Fruit fly (Drosophila melanogaster) whole organism, embryonic: ENCODE measurements around the gene Sld5.
A peak's percentile ranks its signal among the peaks of the same experiment; 100 is the strongest.

ENCODE experiments used
- Ada2b ChIP-seq: fragments of 200-800 bp; sonication (Bioruptor generic); IDR thresholded peaks from 2 replicates; pipeline ENCODE4 v1.3.6; 2022; ENCODE audit warnings: missing biosample characterization, missing genetic modification characterization
- Atf3 ChIP-seq: fragments of 200-800 bp; sonication (Bioruptor generic); optimal IDR thresholded peaks from 3 replicates; lab custom pipeline; 2016; ENCODE audit warnings: missing biosample characterization, missing genetic modification characterization
- CG1024 ChIP-seq: fragments of 200-800 bp; sonication (Bioruptor generic); IDR thresholded peaks from 2 replicates; pipeline ENCODE4 v1.3.6; 2022; ENCODE audit warnings: missing biosample characterization, missing genetic modification characterization
- CG10543 ChIP-seq: fragments of 200-800 bp; sonication (Bioruptor generic); optimal IDR thresholded peaks from 3 replicates; lab custom pipeline; 2017; ENCODE audit warnings: missing biosample characterization, mild to moderate bottlenecking, missing genetic modification characterization, moderate library complexity
- CG10654 ChIP-seq: fragments of 200-800 bp; sonication (Bioruptor generic); optimal IDR thresholded peaks from 2 replicates; lab custom pipeline; 2016; ENCODE audit warnings: missing biosample characterization, missing genetic modification characterization
- CG12219 ChIP-seq: fragments of 200-800 bp; sonication (Bioruptor generic); optimal IDR thresholded peaks from 3 replicates; lab custom pipeline; 2018; ENCODE audit warnings: missing biosample characterization, mild to moderate bottlenecking, missing genetic modification characterization
- CG12391 ChIP-seq: fragments of 200-800 bp; sonication (Bioruptor generic); optimal IDR thresholded peaks from 3 replicates; lab custom pipeline; 2018; ENCODE audit warnings: missing biosample characterization, mild to moderate bottlenecking, missing genetic modification characterization, moderate library complexity
- CG13287 ChIP-seq: fragments of 200-800 bp; sonication (Bioruptor generic); IDR thresholded peaks from 2 replicates; pipeline ENCODE4 v1.3.6; 2022; ENCODE audit warnings: missing biosample characterization, missing genetic modification characterization; ENCODE audit not compliant: partially characterized antibody
- CG13775 ChIP-seq: fragments of 200-800 bp; sonication (Bioruptor generic); optimal IDR thresholded peaks from 3 replicates; lab custom pipeline; 2017; ENCODE audit warnings: missing biosample characterization, mild to moderate bottlenecking, missing genetic modification characterization
- CG14050 ChIP-seq: fragments of 200-800 bp; sonication (Bioruptor generic); IDR thresholded peaks from 3 replicates; pipeline ENCODE4 v1.3.6; 2022; ENCODE audit warnings: missing biosample characterization, missing genetic modification characterization
- CG14667 ChIP-seq: fragments of 200-800 bp; sonication (Bioruptor generic); IDR thresholded peaks from 2 replicates; pipeline ENCODE4 v1.3.6; 2022; ENCODE audit warnings: missing biosample characterization, missing genetic modification characterization
- CG15011 ChIP-seq: fragments of 200-800 bp; sonication (Bioruptor generic); optimal IDR thresholded peaks from 3 replicates; lab custom pipeline; 2018; ENCODE audit warnings: missing biosample characterization, mild to moderate bottlenecking, missing genetic modification characterization
- CG1603 ChIP-seq: fragments of 200-800 bp; sonication (Bioruptor generic); optimal IDR thresholded peaks from 2 replicates; lab custom pipeline; 2019; ENCODE audit warnings: missing biosample characterization, mild to moderate bottlenecking, missing genetic modification characterization, moderate library complexity
- CG2129 ChIP-seq: fragments of 200-800 bp; sonication (Bioruptor generic); IDR thresholded peaks from 2 replicates; pipeline ENCODE4 v1.3.6; 2022; ENCODE audit warnings: missing biosample characterization, missing genetic modification characterization; ENCODE audit not compliant: partially characterized antibody
- CG2202 ChIP-seq: fragments of 200-800 bp; sonication (Bioruptor generic); optimal IDR thresholded peaks from 2 replicates; lab custom pipeline; 2018; ENCODE audit warnings: missing biosample characterization, mild to moderate bottlenecking, missing genetic modification characterization
- CG32767 ChIP-seq: fragments of 200-800 bp; sonication (Bioruptor generic); IDR thresholded peaks from 2 replicates; pipeline ENCODE4 v1.3.6; 2022; ENCODE audit warnings: missing biosample characterization, missing genetic modification characterization
- CG42726 ChIP-seq: fragments of 200-800 bp; sonication (Bioruptor generic); IDR thresholded peaks from 2 replicates; pipeline ENCODE4 v1.3.6; 2022; ENCODE audit warnings: missing biosample characterization, missing genetic modification characterization; ENCODE audit not compliant: partially characterized antibody
- CG4424 ChIP-seq: fragments of 200-800 bp; sonication (Bioruptor generic); optimal IDR thresholded peaks from 3 replicates; lab custom pipeline; 2016; ENCODE audit warnings: missing biosample characterization, missing genetic modification characterization
- CG7372 ChIP-seq: fragments of 200-800 bp; sonication (Bioruptor generic); IDR thresholded peaks from 2 replicates; pipeline ENCODE4 v1.3.6; 2022; ENCODE audit warnings: missing biosample characterization, missing genetic modification characterization
- CG8388 ChIP-seq: fragments of 200-800 bp; sonication (Bioruptor generic); optimal IDR thresholded peaks from 2 replicates; lab custom pipeline; 2019; ENCODE audit warnings: missing biosample characterization, mild to moderate bottlenecking, missing genetic modification characterization, moderate library complexity
- CG8765 ChIP-seq: fragments of 200-800 bp; sonication (Bioruptor generic); IDR thresholded peaks from 2 replicates; pipeline ENCODE4 v1.3.6; 2022; ENCODE audit warnings: missing biosample characterization, missing genetic modification characterization
- Chrac-16 ChIP-seq: fragments of 200-800 bp; sonication (Bioruptor generic); optimal IDR thresholded peaks from 3 replicates; lab custom pipeline; 2016; ENCODE audit warnings: missing biosample characterization, missing genetic modification characterization
- CoRest ChIP-seq: fragments of 200-800 bp; sonication (Bioruptor generic); optimal IDR thresholded peaks from 3 replicates; lab custom pipeline; 2018; ENCODE audit warnings: missing biosample characterization, mild to moderate bottlenecking, missing genetic modification characterization, moderate library complexity
- CrebB ChIP-seq: fragments of 200-800 bp; sonication (Bioruptor generic); optimal IDR thresholded peaks from 3 replicates; lab custom pipeline; 2018; ENCODE audit warnings: missing biosample characterization, mild to moderate bottlenecking, missing genetic modification characterization
- D19B ChIP-seq: fragments of 200-800 bp; sonication (Bioruptor generic); optimal IDR thresholded peaks from 2 replicates; lab custom pipeline; 2017; ENCODE audit warnings: missing biosample characterization, mild to moderate bottlenecking, missing genetic modification characterization
- Dp ChIP-seq: fragments of 200-800 bp; sonication (Bioruptor generic); optimal IDR thresholded peaks from 2 replicates; lab custom pipeline; 2018; ENCODE audit warnings: missing biosample characterization, mild to moderate bottlenecking, missing genetic modification characterization, moderate library complexity
- Eip74EF ChIP-seq, 2 experiments: fragments of 200-800 bp in 1 of 2; fragments of >200 bp in 1 of 2; sonication (Bioruptor generic) in 1 of 2; optimal IDR thresholded peaks; 2 replicates each; lab custom pipeline; 2017 to 2019; ENCODE audit warnings: missing biosample characterization in 2 of 2, missing genetic modification characterization in 2 of 2, mild to moderate bottlenecking in 1 of 2, moderate library complexity in 1 of 2
- HLH3B ChIP-seq: fragments of 200-800 bp; sonication (Bioruptor generic); IDR thresholded peaks from 2 replicates; pipeline ENCODE4 v1.3.6; 2022; ENCODE audit warnings: missing biosample characterization, missing genetic modification characterization
- Mad ChIP-seq: fragments of 200-800 bp; sonication (Bioruptor generic); optimal IDR thresholded peaks from 2 replicates; lab custom pipeline; 2016; ENCODE audit warnings: missing biosample characterization, missing genetic modification characterization
- Oaz ChIP-seq: fragments of 200-800 bp; sonication (Bioruptor generic); IDR thresholded peaks from 2 replicates; pipeline ENCODE4 v1.3.6; 2022; ENCODE audit warnings: missing biosample characterization, missing genetic modification characterization
- Opbp ChIP-seq: fragments of 200-800 bp; sonication (Bioruptor generic); IDR thresholded peaks from 3 replicates; pipeline ENCODE4 v1.3.6; 2022; ENCODE audit warnings: missing biosample characterization, missing genetic modification characterization; ENCODE audit not compliant: partially characterized antibody
- Side ChIP-seq: fragments of 200-800 bp; sonication (Bioruptor generic); optimal IDR thresholded peaks from 2 replicates; lab custom pipeline; 2016; ENCODE audit warnings: missing biosample characterization, missing genetic modification characterization
- ap ChIP-seq: fragments of 200-800 bp; sonication (Bioruptor generic); IDR thresholded peaks from 2 replicates; pipeline ENCODE4 v1.3.6; 2022; ENCODE audit warnings: missing biosample characterization, missing genetic modification characterization
- ara ChIP-seq: fragments of 200-800 bp; sonication (Bioruptor generic); IDR thresholded peaks from 2 replicates; pipeline ENCODE4 v1.3.6; 2022; ENCODE audit warnings: missing biosample characterization, missing genetic modification characterization
- bcd ChIP-seq: fragments of 200-800 bp; sonication (Bioruptor generic); optimal IDR thresholded peaks from 2 replicates; lab custom pipeline; 2017; ENCODE audit warnings: missing biosample characterization, mild to moderate bottlenecking, missing genetic modification characterization
- bsh ChIP-seq, 2 experiments: fragments of 200-800 bp; sonication (Bioruptor generic); optimal IDR thresholded peaks; 2 replicates each; lab custom pipeline; 2017 to 2018; ENCODE audit warnings: mild to moderate bottlenecking in 2 of 2, missing biosample characterization in 2 of 2, missing genetic modification characterization in 2 of 2, moderate library complexity in 1 of 2
- cato ChIP-seq: fragments of 200-800 bp; sonication (Bioruptor generic); optimal IDR thresholded peaks from 2 replicates; lab custom pipeline; 2016; ENCODE audit warnings: missing biosample characterization, missing genetic modification characterization, borderline replicate concordance
- cg ChIP-seq: fragments of 200-800 bp; sonication (Bioruptor generic); optimal IDR thresholded peaks from 3 replicates; lab custom pipeline; 2019; ENCODE audit warnings: missing biosample characterization, mild to moderate bottlenecking, missing genetic modification characterization, moderate library complexity
- chm ChIP-seq: fragments of 200-800 bp; sonication (Bioruptor generic); IDR thresholded peaks from 2 replicates; pipeline ENCODE4 v1.3.6; 2022; ENCODE audit warnings: missing biosample characterization, missing genetic modification characterization
- corto ChIP-seq: fragments of 200-800 bp; sonication (Bioruptor generic); optimal IDR thresholded peaks from 2 replicates; lab custom pipeline; 2016; ENCODE audit warnings: missing biosample characterization, mild to moderate bottlenecking, missing genetic modification characterization, moderate library complexity
- ems ChIP-seq: fragments of 200-800 bp; sonication (Bioruptor generic); optimal IDR thresholded peaks from 3 replicates; lab custom pipeline; 2016; ENCODE audit warnings: missing biosample characterization, missing genetic modification characterization
- ewg ChIP-seq: fragments of 200-800 bp; sonication (Bioruptor generic); optimal IDR thresholded peaks from 3 replicates; lab custom pipeline; 2017; ENCODE audit warnings: mild to moderate bottlenecking, missing biosample characterization, missing genetic modification reagents, missing genetic modification characterization
- hth ChIP-seq: fragments of >200 bp; optimal IDR thresholded peaks from 2 replicates; lab custom pipeline; 2017; ENCODE audit warnings: inconsistent platforms
- mam ChIP-seq: fragments of 200-800 bp; sonication (Bioruptor generic); optimal IDR thresholded peaks from 3 replicates; lab custom pipeline; 2016; ENCODE audit warnings: missing biosample characterization, missing genetic modification characterization
- mirr ChIP-seq: fragments of 200-800 bp; sonication (Bioruptor generic); optimal IDR thresholded peaks from 3 replicates; lab custom pipeline; 2018; ENCODE audit warnings: missing biosample characterization, mild to moderate bottlenecking, missing genetic modification characterization
- otp ChIP-seq: fragments of 200-800 bp; sonication (Bioruptor generic); IDR thresholded peaks from 3 replicates; pipeline ENCODE4, ENCODE4 v1.3.6; 2022; ENCODE audit warnings: missing biosample characterization, missing genetic modification characterization
- sima ChIP-seq: fragments of 200-800 bp; sonication (Bioruptor generic); optimal IDR thresholded peaks from 2 replicates; lab custom pipeline; 2016; ENCODE audit warnings: missing biosample characterization, missing genetic modification characterization
- slou ChIP-seq: fragments of 200-800 bp; sonication (Bioruptor generic); optimal IDR thresholded peaks from 3 replicates; lab custom pipeline; 2016; ENCODE audit warnings: missing biosample characterization, missing genetic modification characterization
- sna ChIP-seq: fragments of 200-800 bp; sonication (Bioruptor generic); IDR thresholded peaks from 2 replicates; pipeline ENCODE4 v1.3.6; 2022; ENCODE audit warnings: missing biosample characterization, missing genetic modification characterization; ENCODE audit not compliant: partially characterized antibody
- zfh1 ChIP-seq: fragments of 200-800 bp; sonication (Bioruptor generic); IDR thresholded peaks from 3 replicates; pipeline ENCODE4 v1.3.6; 2022; ENCODE audit warnings: missing biosample characterization, missing genetic modification characterization
- zfh2 ChIP-seq: fragments of 200-800 bp; sonication (Bioruptor generic); optimal IDR thresholded peaks from 2 replicates; lab custom pipeline; 2016; ENCODE audit warnings: missing biosample characterization, missing genetic modification characterization

Sld5 gene

dm6 chr3R:26072477-26072876, 16.1 kb upstream of the Sld5 start (continued):
- TF ChIP-seq mirr (no peak), ara (peak; percentile 57; the same call in 1 of the 2 replicates), Ada2b (GFP tag; lab: Robert Waterston, UW) (peak; percentile 26; the same call in 1 of the 2 replicates), Mad (GFP tag; lab: Kevin White, UChicago) (no peak), D19B (GFP tag; lab: Kevin White, UChicago) (no peak), Chrac-16 (GFP tag; lab: Kevin White, UChicago) (no peak), chm (GFP tag; lab: Robert Waterston, UW) (no peak), CG8388 (GFP tag; lab: Kevin White, UChicago) (peak; percentile 18), ems (no peak), sna (GFP tag; lab: Robert Waterston, UW) (no peak), HLH3B (peak; percentile 46; the same call in 1 of the 2 replicates), Dp (GFP tag; lab: Kevin White, UChicago) (no peak), CG1603 (tag; lab: Kevin White, UChicago) (peak; percentile 62), CG8765 (GFP tag; lab: Robert Waterston, UW) (peak; percentile 38; the same call in 1 of the 2 replicates), ap (GFP tag; lab: Robert Waterston, UW) (peak; percentile 34; the same call in 1 of the 2 replicates), CG1024 (GFP tag; lab: Robert Waterston, UW) (no peak), CG12391 (peak; percentile 20), CG7372 (GFP tag; lab: Robert Waterston, UW) (no peak), Atf3 (GFP tag; lab: Kevin White, UChicago) (no peak), CG42726 (GFP tag; lab: Robert Waterston, UW) (no peak), CG32767 (GFP tag; lab: Robert Waterston, UW) (no peak), Side (GFP tag; lab: Kevin White, UChicago) (no peak), CG12219 (GFP tag; lab: Kevin White, UChicago) (no peak), sima (no peak), otp (0 out of 3 replicates have a peak, but pooled peaks have one; percentile 22), Opbp (GFP tag; lab: Robert Waterston, UW) (no peak), slou (GFP tag; lab: Kevin White, UChicago) (no peak), cg (GFP tag; lab: Kevin White, UChicago) (no peak), bcd (GFP tag; lab: Kevin White, UChicago) (no peak), zfh1 (GFP tag; lab: Robert Waterston, UW) (peak; percentile 75), CG10543 (GFP tag; lab: Kevin White, UChicago) (no peak), CG2202 (no peak), CG4424 (GFP tag; lab: Kevin White, UChicago) (peak; percentile 29), mam (GFP tag; lab: Kevin White, UChicago) (no peak), CG13287 (GFP tag; lab: Robert Waterston, UW) (no peak), cato (GFP tag; lab: Kevin White, UChicago) (no peak), Eip74EF (GFP tag; optimal IDR thresholded peaks at IDR 0.05; lab: Kevin White, UChicago) (no peak), ewg (GFP tag; lab: Kevin White, UChicago) (peak; percentile 16), Oaz (GFP tag; lab: Robert Waterston, UW) (no peak), corto (GFP tag; lab: Kevin White, UChicago) (peak; percentile 10), CG10654 (no peak), CrebB (tag; lab: Kevin White, UChicago) (no peak), CG13775 (no peak), zfh2 (GFP tag; lab: Kevin White, UChicago) (no peak), CG14667 (GFP tag; lab: Robert Waterston, UW) (peak; percentile 34), CG2129 (no peak), CoRest (no peak), CG15011 (GFP tag; lab: Kevin White, UChicago) (no peak), bsh (GFP tag; optimal IDR thresholded peaks at IDR 0.05; lab: Kevin White, UChicago) (peak; percentile 51 to 72), CG14050 (GFP tag; lab: Robert Waterston, UW) (0 out of 3 replicates have a peak, but pooled peaks have one; percentile 15), hth (lab: Kevin White, UChicago) (no peak)
